Fruit fly (Drosophila melanogaster) whole organism, embryonic: ENCODE measurements around the gene CG4594.
A peak's percentile ranks its signal among the peaks of the same experiment; 100 is the strongest.

Experiments
- CG10543 ChIP-seq: fragments of 200-800 bp; sonication (Bioruptor generic); optimal IDR thresholded peaks from 3 replicates; lab custom pipeline; 2017; ENCODE audit warnings: missing biosample characterization, mild to moderate bottlenecking, missing genetic modification characterization, moderate library complexity
- CG10979 ChIP-seq: fragments of 200-800 bp; sonication (Bioruptor generic); optimal IDR thresholded peaks from 2 replicates; lab custom pipeline; 2018; ENCODE audit warnings: missing biosample characterization, mild to moderate bottlenecking, missing genetic modification characterization, moderate library complexity
- CG11247 ChIP-seq: fragments of 200-800 bp; sonication (Bioruptor generic); IDR thresholded peaks from 2 replicates; pipeline ENCODE4 v1.3.6; 2022; ENCODE audit warnings: missing biosample characterization, missing genetic modification characterization
- CG12299 ChIP-seq: fragments of 200-800 bp; sonication (Bioruptor generic); optimal IDR thresholded peaks from 2 replicates; lab custom pipeline; 2018; ENCODE audit warnings: missing biosample characterization, mild to moderate bottlenecking, missing genetic modification characterization
- CG12942 ChIP-seq: fragments of 200-800 bp; sonication (Bioruptor generic); optimal IDR thresholded peaks from 3 replicates; lab custom pipeline; 2016; ENCODE audit warnings: missing biosample characterization, missing genetic modification characterization
- CG13894 ChIP-seq: fragments of 200-800 bp; sonication (Bioruptor generic); optimal IDR thresholded peaks from 3 replicates; lab custom pipeline; 2018; ENCODE audit warnings: missing biosample characterization, mild to moderate bottlenecking, missing genetic modification characterization, moderate library complexity
- CG14441 ChIP-seq: fragments of 200-800 bp; sonication (Bioruptor generic); IDR thresholded peaks from 2 replicates; pipeline ENCODE4 v1.3.6; 2022; ENCODE audit warnings: missing biosample characterization, missing genetic modification characterization
- CG14965 ChIP-seq: fragments of 200-800 bp; sonication (Bioruptor generic); optimal IDR thresholded peaks from 2 replicates; lab custom pipeline; 2016; ENCODE audit warnings: missing biosample characterization, missing genetic modification characterization, borderline replicate concordance
- CG16779 ChIP-seq: fragments of 200-800 bp; sonication (Bioruptor generic); IDR thresholded peaks from 2 replicates; pipeline ENCODE4 v1.3.6; 2022; ENCODE audit warnings: missing biosample characterization, missing genetic modification characterization
- CG17802 ChIP-seq: fragments of 200-800 bp; sonication (Bioruptor generic); optimal IDR thresholded peaks from 2 replicates; lab custom pipeline; 2018; ENCODE audit warnings: missing biosample characterization, mild to moderate bottlenecking, missing genetic modification characterization, moderate library complexity
- CG2712 ChIP-seq: fragments of 200-800 bp; optimal IDR thresholded peaks from 3 replicates; lab custom pipeline; 2019; ENCODE audit warnings: missing biosample characterization, mild to moderate bottlenecking, missing genetic modification characterization, moderate library complexity
- CG2889 ChIP-seq: fragments of 200-800 bp; sonication (Bioruptor generic); IDR thresholded peaks from 3 replicates; pipeline ENCODE4 v1.3.6; 2022; ENCODE audit warnings: missing biosample characterization, missing genetic modification characterization
- CG31441 ChIP-seq: fragments of 200-800 bp; sonication (Bioruptor generic); IDR thresholded peaks from 2 replicates; pipeline ENCODE4 v1.3.6; 2022; ENCODE audit warnings: missing biosample characterization, missing genetic modification characterization
- CG4730 ChIP-seq: fragments of 200-800 bp; sonication (Bioruptor generic); IDR thresholded peaks from 2 replicates; pipeline ENCODE4 v1.3.6; 2022; ENCODE audit warnings: missing biosample characterization, missing genetic modification characterization
- CG4820 ChIP-seq: fragments of 200-800 bp; sonication (Bioruptor generic); optimal IDR thresholded peaks from 3 replicates; lab custom pipeline; 2016; ENCODE audit warnings: missing biosample characterization, missing genetic modification characterization
- CG4854 ChIP-seq: fragments of 200-800 bp; sonication (Bioruptor generic); optimal IDR thresholded peaks from 2 replicates; lab custom pipeline; 2016; ENCODE audit warnings: missing biosample characterization, missing genetic modification characterization, inconsistent platforms
- CG6254 ChIP-seq: fragments of 200-800 bp; sonication (Bioruptor generic); optimal IDR thresholded peaks from 3 replicates; lab custom pipeline; 2017; ENCODE audit warnings: mild to moderate bottlenecking, missing biosample characterization, missing genetic modification reagents, missing genetic modification characterization
- CG6854 ChIP-seq: fragments of 200-800 bp; sonication (Bioruptor generic); optimal IDR thresholded peaks from 3 replicates; lab custom pipeline; 2017; ENCODE audit warnings: missing biosample characterization, mild to moderate bottlenecking, missing genetic modification characterization
- CG9727 ChIP-seq: fragments of 200-800 bp; sonication (Bioruptor generic); optimal IDR thresholded peaks from 3 replicates; lab custom pipeline; 2017; ENCODE audit warnings: missing biosample characterization, mild to moderate bottlenecking, missing genetic modification characterization
- CG9876 ChIP-seq: fragments of 200-800 bp; sonication (Bioruptor generic); optimal IDR thresholded peaks from 2 replicates; lab custom pipeline; 2016; ENCODE audit warnings: missing biosample characterization, missing genetic modification characterization
- Dref ChIP-seq: fragments of 200-800 bp; sonication (Bioruptor generic); IDR thresholded peaks from 2 replicates; pipeline ENCODE4 v1.3.6; 2022; ENCODE audit warnings: missing biosample characterization, missing genetic modification characterization
- E2f2 ChIP-seq: fragments of 200-800 bp; sonication (Bioruptor generic); IDR thresholded peaks from 2 replicates; pipeline ENCODE4 v1.3.6; 2022; ENCODE audit warnings: missing biosample characterization, missing genetic modification characterization
- ERR ChIP-seq: fragments of 200-800 bp; sonication (Bioruptor generic); optimal IDR thresholded peaks from 2 replicates; lab custom pipeline; 2016; ENCODE audit warnings: missing biosample characterization, missing genetic modification characterization
- Hand ChIP-seq: fragments of 200-800 bp; sonication (Bioruptor generic); optimal IDR thresholded peaks from 2 replicates; lab custom pipeline; 2017; ENCODE audit warnings: mild to moderate bottlenecking, missing biosample characterization, missing genetic modification reagents, missing genetic modification characterization
- Lpt ChIP-seq: fragments of >200 bp; optimal IDR thresholded peaks from 2 replicates; lab custom pipeline; 2018; ENCODE audit warnings: missing biosample characterization, missing genetic modification characterization
- NC2β ChIP-seq: fragments of 200-800 bp; sonication (Bioruptor generic); optimal IDR thresholded peaks from 2 replicates; lab custom pipeline; 2016; ENCODE audit warnings: missing biosample characterization, missing genetic modification characterization
- Oaz ChIP-seq: fragments of 200-800 bp; sonication (Bioruptor generic); IDR thresholded peaks from 2 replicates; pipeline ENCODE4 v1.3.6; 2022; ENCODE audit warnings: missing biosample characterization, missing genetic modification characterization
- Taf1 ChIP-seq: fragments of 200-800 bp; sonication (Bioruptor generic); IDR thresholded peaks from 2 replicates; pipeline ENCODE4 v1.3.6; 2022; ENCODE audit warnings: missing biosample characterization, missing genetic modification characterization
- Tbp ChIP-seq: fragments of >200 bp; optimal IDR thresholded peaks from 2 replicates; lab custom pipeline; 2018; ENCODE audit warnings: missing biosample characterization, missing genetic modification characterization
- al ChIP-seq: fragments of 200-800 bp; sonication (Bioruptor generic); IDR thresholded peaks from 2 replicates; pipeline ENCODE4 v1.3.6; 2022; ENCODE audit warnings: missing biosample characterization, missing genetic modification characterization
- bab2 ChIP-seq: fragments of 200-800 bp; sonication (Bioruptor generic); optimal IDR thresholded peaks from 2 replicates; lab custom pipeline; 2016; ENCODE audit warnings: missing biosample characterization, missing genetic modification characterization
- caup ChIP-seq: fragments of 200-800 bp; sonication (Bioruptor generic); optimal IDR thresholded peaks from 3 replicates; lab custom pipeline; 2017; ENCODE audit warnings: missing biosample characterization, mild to moderate bottlenecking, missing genetic modification characterization, moderate library complexity; ENCODE audit not compliant: severe bottlenecking
- chinmo ChIP-seq: fragments of 200-800 bp; sonication (Bioruptor generic); IDR thresholded peaks from 4 replicates; pipeline ENCODE4 v1.3.6; 2022; ENCODE audit warnings: missing biosample characterization, missing genetic modification characterization; ENCODE audit not compliant: partially characterized antibody
- chn ChIP-seq: fragments of 200-800 bp; sonication (Bioruptor generic); optimal IDR thresholded peaks from 2 replicates; lab custom pipeline; 2016; ENCODE audit warnings: missing biosample characterization, missing genetic modification characterization
- da ChIP-seq: fragments of 200-800 bp; sonication (Bioruptor generic); optimal IDR thresholded peaks from 2 replicates; lab custom pipeline; 2016; ENCODE audit warnings: missing biosample characterization, missing genetic modification characterization
- ftz-f1 ChIP-seq: fragments of 200-800 bp; sonication (Bioruptor generic); optimal IDR thresholded peaks from 2 replicates; lab custom pipeline; 2016; ENCODE audit warnings: missing biosample characterization, missing genetic modification characterization
- lab ChIP-seq: fragments of 200-800 bp; sonication (Bioruptor generic); optimal IDR thresholded peaks from 3 replicates; lab custom pipeline; 2017; ENCODE audit warnings: missing biosample characterization, missing genetic modification characterization, mild to moderate bottlenecking, moderate library complexity, missing genetic modification reagents
- lbe ChIP-seq: fragments of 200-800 bp; sonication (Bioruptor generic); optimal IDR thresholded peaks from 2 replicates; lab custom pipeline; 2016; ENCODE audit warnings: missing biosample characterization, mild to moderate bottlenecking, missing genetic modification characterization
- maf-S ChIP-seq: fragments of 200-800 bp; sonication (Bioruptor generic); optimal IDR thresholded peaks from 2 replicates; lab custom pipeline; 2016; ENCODE audit warnings: missing biosample characterization, missing genetic modification characterization
- nerfin-2 ChIP-seq: fragments of 200-800 bp; sonication (Bioruptor generic); IDR thresholded peaks from 2 replicates; pipeline ENCODE4 v1.3.6; 2022; ENCODE audit warnings: missing biosample characterization, missing genetic modification characterization; ENCODE audit not compliant: partially characterized antibody
- org-1 ChIP-seq: fragments of 200-800 bp; sonication (Bioruptor generic); optimal IDR thresholded peaks from 2 replicates; lab custom pipeline; 2017; ENCODE audit warnings: missing biosample characterization, missing genetic modification characterization
- rib ChIP-seq: fragments of 200-800 bp; sonication (Bioruptor generic); IDR thresholded peaks from 2 replicates; pipeline ENCODE4 v1.3.6; 2022; ENCODE audit warnings: missing biosample characterization, missing genetic modification characterization
- ro ChIP-seq: fragments of 200-800 bp; sonication (Bioruptor generic); IDR thresholded peaks from 2 replicates; pipeline ENCODE4 v1.3.6; 2022; ENCODE audit warnings: missing biosample characterization, missing genetic modification characterization
- scrt ChIP-seq: fragments of 200-800 bp; sonication (Bioruptor generic); optimal IDR thresholded peaks from 2 replicates; lab custom pipeline; 2018; ENCODE audit warnings: missing biosample characterization, mild to moderate bottlenecking, missing genetic modification characterization, moderate library complexity
- slbo ChIP-seq: fragments of 200-800 bp; sonication (Bioruptor generic); IDR thresholded peaks from 2 replicates; pipeline ENCODE4 v1.3.6; 2022; ENCODE audit warnings: missing biosample characterization, missing genetic modification characterization
- tx ChIP-seq: fragments of 200-800 bp; sonication (Bioruptor generic); optimal IDR thresholded peaks from 2 replicates; lab custom pipeline; 2016; ENCODE audit warnings: missing biosample characterization, missing genetic modification characterization
- unpg ChIP-seq: fragments of 200-800 bp; sonication (Bioruptor generic); optimal IDR thresholded peaks from 3 replicates; lab custom pipeline; 2018; ENCODE audit warnings: missing biosample characterization, mild to moderate bottlenecking, missing genetic modification characterization, moderate library complexity
- zf30C ChIP-seq: fragments of 200-800 bp; sonication (Bioruptor generic); optimal IDR thresholded peaks from 3 replicates; lab custom pipeline; 2018; ENCODE audit warnings: missing biosample characterization, mild to moderate bottlenecking, missing genetic modification characterization

The CG4594 gene

dm6 chr2L:9918020-9918959, 1.7 kb upstream of the CG4594 start, which contains the start of the genes CG5885 and CG4598 (continued):
- TF ChIP-seq ERR (no peak), chn (peak; percentile 54), CG13894 (tag; lab: Kevin White, UChicago) (peak; percentile 53), scrt (GFP tag; lab: Kevin White, UChicago) (peak; percentile 78), CG12942 (GFP tag; lab: Kevin White, UChicago) (peak; percentile 63), E2f2 (GFP tag; lab: Robert Waterston, UW) (peak; percentile 95), chinmo (GFP tag; lab: Robert Waterston, UW) (peak; percentile 83; the same call in 2 of the 4 replicates), tx (GFP tag; lab: Kevin White, UChicago) (peak; percentile 46), al (peak; percentile 53), ro (GFP tag; lab: Robert Waterston, UW) (no peak), CG31441 (peak; percentile 64), CG10543 (GFP tag; lab: Kevin White, UChicago) (peak; percentile 73), CG17802 (no peak), slbo (GFP tag; lab: Robert Waterston, UW) (peak; percentile 84), CG4820 (GFP tag; lab: Kevin White, UChicago) (peak; percentile 84), Tbp (GFP tag; lab: Kevin White, UChicago) (no peak), NC2β (GFP tag; lab: Kevin White, UChicago) (peak; percentile 44), caup (GFP tag; lab: Kevin White, UChicago) (peak; percentile 59), CG4730 (GFP tag; lab: Robert Waterston, UW) (0 out of 2 replicates have a peak, but pooled peaks have one; percentile 22), maf-S (GFP tag; lab: Kevin White, UChicago) (peak; percentile 40), ftz-f1 (GFP tag; lab: Kevin White, UChicago) (no peak), org-1 (GFP tag; lab: Kevin White, UChicago) (no peak), Hand (GFP tag; lab: Kevin White, UChicago) (no peak), CG10979 (tag; lab: Kevin White, UChicago) (peak; percentile 58), CG6854 (GFP tag; lab: Kevin White, UChicago) (peak; percentile 35), Oaz (0 out of 2 replicates have a peak, but pooled peaks have one; percentile 20), unpg (GFP tag; lab: Kevin White, UChicago) (peak; percentile 70), Taf1 (GFP tag; lab: Robert Waterston, UW) (peak; percentile 55; the same call in 1 of the 2 replicates), CG4854 (GFP tag; lab: Kevin White, UChicago) (no peak), CG16779 (GFP tag; lab: Robert Waterston, UW) (0 out of 2 replicates have a peak, but pooled peaks have one; percentile 13), Lpt (GFP tag; lab: Kevin White, UChicago) (no peak), CG6254 (no peak), CG14441 (GFP tag; lab: Robert Waterston, UW) (no peak), rib (GFP tag; lab: Robert Waterston, UW) (0 out of 2 replicates have a peak, but pooled peaks have one; percentile 34), nerfin-2 (peak; percentile 69; the same call in 1 of the 2 replicates), lab (peak; percentile 40), CG11247 (GFP tag; lab: Robert Waterston, UW) (no peak; the same call in 1 of the 2 replicates), Dref (GFP tag; lab: Robert Waterston, UW) (peak; percentile 94), CG12299 (tag; lab: Kevin White, UChicago) (peak; percentile 2), zf30C (GFP tag; lab: Kevin White, UChicago) (no peak), CG9727 (GFP tag; lab: Kevin White, UChicago) (peak; percentile 57), da (no peak), CG9876 (GFP tag; lab: Kevin White, UChicago) (no peak), CG2889 (GFP tag; lab: Robert Waterston, UW) (0 out of 3 replicates have a peak, but pooled peaks have one; percentile 28), lbe (GFP tag; lab: Kevin White, UChicago) (peak; percentile 53), CG2712 (tag; lab: Kevin White, UChicago) (peak; percentile 61), bab2 (peak; percentile 37), CG14965 (GFP tag; lab: Kevin White, UChicago) (no peak)
